Worm (Caenorhabditis elegans) whole organism, mixed stage, embryonic: Measurements from ENCODE around the gene F52E4.5.

Experiments used
- bed-3 ChIP-seq: fragments of 200-800 bp; sonication (Bioruptor generic); optimal IDR thresholded peaks from 3 replicates; lab custom pipeline; 2018; ENCODE audit warnings: mild to moderate bottlenecking, missing genetic modification characterization, moderate library complexity, missing compliant biosample characterization
- blmp-1 ChIP-seq: fragments of 150-350 bp; optimal IDR thresholded peaks from 2 replicates; lab custom pipeline; 2014; ENCODE audit warnings: missing biosample characterization, missing genetic modification characterization
- elt-3 ChIP-seq: fragments of 150-350 bp; optimal IDR thresholded peaks from 2 replicates; lab custom pipeline; 2014; ENCODE audit warnings: missing biosample characterization, missing genetic modification characterization
- flh-1 ChIP-seq: fragments of 200-800 bp; sonication (Bioruptor generic); optimal IDR thresholded peaks from 2 replicates; lab custom pipeline; 2018; ENCODE audit warnings: mild to moderate bottlenecking, missing genetic modification characterization, moderate library complexity, missing compliant biosample characterization
- lin-13 ChIP-seq: fragments of 150-350 bp; optimal IDR thresholded peaks from 2 replicates; lab custom pipeline; 2014; ENCODE audit warnings: missing biosample characterization, missing genetic modification characterization
- mep-1 ChIP-seq: fragments of 150-350 bp; optimal IDR thresholded peaks from 2 replicates; lab custom pipeline; 2017; ENCODE audit warnings: missing biosample characterization, missing genetic modification reagents, missing genetic modification characterization, inconsistent platforms
- nhr-12 ChIP-seq: fragments of 150-350 bp; optimal IDR thresholded peaks from 2 replicates; lab custom pipeline; 2014; ENCODE audit warnings: missing biosample characterization, missing genetic modification characterization
- nhr-237 ChIP-seq: fragments of 150-350 bp; optimal IDR thresholded peaks from 2 replicates; lab custom pipeline; 2014; ENCODE audit warnings: missing biosample characterization, missing genetic modification characterization
- nhr-28 ChIP-seq: fragments of 150-350 bp; optimal IDR thresholded peaks from 2 replicates; lab custom pipeline; 2014; ENCODE audit warnings: missing biosample characterization, missing genetic modification characterization
- snpc-4 ChIP-seq: fragments of 150-350 bp; optimal IDR thresholded peaks from 2 replicates; lab custom pipeline; 2014; ENCODE audit warnings: missing biosample characterization, missing genetic modification characterization
- unc-39 ChIP-seq: fragments of 150-350 bp; optimal IDR thresholded peaks from 2 replicates; lab custom pipeline; 2014; ENCODE audit warnings: missing biosample characterization, missing genetic modification characterization
- unc-62 ChIP-seq: fragments of 150-350 bp; optimal IDR thresholded peaks from 2 replicates; lab custom pipeline; 2014; ENCODE audit warnings: missing biosample characterization, missing genetic modification reagents, missing genetic modification characterization
- ztf-11 ChIP-seq: fragments of 150-350 bp; optimal IDR thresholded peaks from 2 replicates; lab custom pipeline; 2014; ENCODE audit warnings: missing biosample characterization, missing genetic modification characterization

ce11 chrX:3117204-3117603 is 30.1 kb upstream of the F52E4.5 start:
- no peak for TF ChIP-seq unc-39
- no peak for TF ChIP-seq blmp-1 (tag; lab: Kevin White, UChicago)
- no peak for TF ChIP-seq nhr-12 (tag; lab: Kevin White, UChicago)
- no peak for TF ChIP-seq unc-62 (GFP tag; lab: Kevin White, UChicago)
- no peak for TF ChIP-seq ztf-11
- TF ChIP-seq nhr-28 (tag; lab: Kevin White, UChicago) = no peak
- TF ChIP-seq mep-1 (tag; lab: Kevin White, UChicago) = no peak
- TF ChIP-seq nhr-237 (tag; lab: Kevin White, UChicago) = no peak
- TF ChIP-seq lin-13 = no peak
- TF ChIP-seq flh-1 (GFP tag; lab: Kevin White, UChicago) = no peak
- no peak for TF ChIP-seq elt-3 (tag; lab: Kevin White, UChicago)
- no peak for TF ChIP-seq snpc-4 (tag; lab: Kevin White, UChicago)
- no peak for TF ChIP-seq bed-3 (GFP tag; lab: Kevin White, UChicago)
